Fruit fly (Drosophila melanogaster) whole organism, embryonic: ENCODE results near the gene CG15772.

Experiments used
- Antp ChIP-seq: fragments of 200-800 bp; sonication (Bioruptor generic); optimal IDR thresholded peaks from 3 replicates; lab custom pipeline; 2016; ENCODE audit warnings: missing biosample characterization, missing genetic modification characterization
- Atf-2 ChIP-seq: fragments of 200-800 bp; sonication (Bioruptor generic); optimal IDR thresholded peaks from 2 replicates; lab custom pipeline; 2016; ENCODE audit warnings: missing biosample characterization, missing genetic modification characterization
- Atf6 ChIP-seq: fragments of 200-800 bp; sonication (Bioruptor generic); IDR thresholded peaks from 2 replicates; pipeline ENCODE4 v1.3.6; 2022; ENCODE audit warnings: missing biosample characterization, missing genetic modification characterization
- CG1024 ChIP-seq: fragments of 200-800 bp; sonication (Bioruptor generic); IDR thresholded peaks from 2 replicates; pipeline ENCODE4 v1.3.6; 2022; ENCODE audit warnings: missing biosample characterization, missing genetic modification characterization
- CG10274 ChIP-seq: fragments of 200-800 bp; sonication (Bioruptor generic); optimal IDR thresholded peaks from 3 replicates; lab custom pipeline; 2017; ENCODE audit warnings: missing biosample characterization, mild to moderate bottlenecking, missing genetic modification characterization
- CG10565 ChIP-seq: fragments of 200-800 bp; sonication (Bioruptor generic); optimal IDR thresholded peaks from 3 replicates; lab custom pipeline; 2016; ENCODE audit warnings: missing biosample characterization, mild to moderate bottlenecking, missing genetic modification characterization
- CG10979 ChIP-seq: fragments of 200-800 bp; sonication (Bioruptor generic); optimal IDR thresholded peaks from 2 replicates; lab custom pipeline; 2018; ENCODE audit warnings: missing biosample characterization, mild to moderate bottlenecking, missing genetic modification characterization, moderate library complexity
- CG11398 ChIP-seq: fragments of 200-800 bp; sonication (Bioruptor generic); optimal IDR thresholded peaks from 2 replicates; lab custom pipeline; 2016; ENCODE audit warnings: missing biosample characterization, missing genetic modification characterization
- CG11696 ChIP-seq: fragments of 200-800 bp; sonication (Bioruptor generic); IDR thresholded peaks from 2 replicates; pipeline ENCODE4 v1.3.6; 2022; ENCODE audit warnings: missing biosample characterization, missing genetic modification characterization
- CG12104 ChIP-seq: fragments of 200-800 bp; sonication (Bioruptor generic); optimal IDR thresholded peaks from 3 replicates; lab custom pipeline; 2016; ENCODE audit warnings: missing biosample characterization, missing genetic modification characterization
- CG14667 ChIP-seq: fragments of 200-800 bp; sonication (Bioruptor generic); IDR thresholded peaks from 2 replicates; pipeline ENCODE4 v1.3.6; 2022; ENCODE audit warnings: missing biosample characterization, missing genetic modification characterization
- CG15011 ChIP-seq: fragments of 200-800 bp; sonication (Bioruptor generic); optimal IDR thresholded peaks from 3 replicates; lab custom pipeline; 2018; ENCODE audit warnings: missing biosample characterization, mild to moderate bottlenecking, missing genetic modification characterization
- CG15514 ChIP-seq: fragments of 200-800 bp; sonication (Bioruptor generic); optimal IDR thresholded peaks from 3 replicates; lab custom pipeline; 2017; ENCODE audit warnings: missing biosample characterization, missing genetic modification characterization, mild to moderate bottlenecking, moderate library complexity, missing genetic modification reagents
- CG16815 ChIP-seq: fragments of 200-800 bp; sonication (Bioruptor generic); optimal IDR thresholded peaks from 3 replicates; lab custom pipeline; 2017; ENCODE audit warnings: missing biosample characterization, mild to moderate bottlenecking, missing genetic modification characterization
- CG17359 ChIP-seq: fragments of 200-800 bp; sonication (Bioruptor generic); optimal IDR thresholded peaks from 3 replicates; lab custom pipeline; 2018; ENCODE audit warnings: missing biosample characterization, mild to moderate bottlenecking, missing genetic modification characterization, moderate library complexity
- CG2129 ChIP-seq: fragments of 200-800 bp; sonication (Bioruptor generic); IDR thresholded peaks from 2 replicates; pipeline ENCODE4 v1.3.6; 2022; ENCODE audit warnings: missing biosample characterization, missing genetic modification characterization; ENCODE audit not compliant: partially characterized antibody
- CG3065 ChIP-seq: fragments of 200-800 bp; sonication (Bioruptor generic); optimal IDR thresholded peaks from 2 replicates; lab custom pipeline; 2016; ENCODE audit warnings: missing biosample characterization, missing genetic modification characterization
- CG3726 ChIP-seq: fragments of 200-800 bp; sonication (Bioruptor generic); IDR thresholded peaks from 3 replicates; pipeline ENCODE4, ENCODE4 v1.3.6; 2022; ENCODE audit warnings: missing biosample characterization, missing genetic modification characterization
- CG42726 ChIP-seq: fragments of 200-800 bp; sonication (Bioruptor generic); IDR thresholded peaks from 2 replicates; pipeline ENCODE4 v1.3.6; 2022; ENCODE audit warnings: missing biosample characterization, missing genetic modification characterization; ENCODE audit not compliant: partially characterized antibody
- CG6254 ChIP-seq: fragments of 200-800 bp; sonication (Bioruptor generic); optimal IDR thresholded peaks from 3 replicates; lab custom pipeline; 2017; ENCODE audit warnings: mild to moderate bottlenecking, missing biosample characterization, missing genetic modification reagents, missing genetic modification characterization
- CG7928 ChIP-seq: fragments of 200-800 bp; sonication (Bioruptor generic); optimal IDR thresholded peaks from 2 replicates; lab custom pipeline; 2017; ENCODE audit warnings: missing biosample characterization, mild to moderate bottlenecking, missing genetic modification characterization
- CG8089 ChIP-seq: fragments of 200-800 bp; sonication (Bioruptor generic); optimal IDR thresholded peaks from 3 replicates; lab custom pipeline; 2016; ENCODE audit warnings: missing biosample characterization, missing genetic modification characterization
- CG8478 ChIP-seq: fragments of >200 bp; optimal IDR thresholded peaks from 2 replicates; lab custom pipeline; 2018
- CG9727 ChIP-seq: fragments of 200-800 bp; sonication (Bioruptor generic); optimal IDR thresholded peaks from 3 replicates; lab custom pipeline; 2017; ENCODE audit warnings: missing biosample characterization, mild to moderate bottlenecking, missing genetic modification characterization
- CTCF ChIP-seq: fragments of 200-800 bp; sonication (Bioruptor generic); optimal IDR thresholded peaks from 2 replicates; lab custom pipeline; 2017; ENCODE audit warnings: missing biosample characterization, mild to moderate bottlenecking, missing genetic modification characterization, moderate library complexity
- Elba2 ChIP-seq: fragments of 200-800 bp; sonication (Bioruptor generic); optimal IDR thresholded peaks from 3 replicates; lab custom pipeline; 2016; ENCODE audit warnings: missing biosample characterization, missing genetic modification characterization
- Fer2 ChIP-seq: fragments of 200-800 bp; sonication (Bioruptor generic); optimal IDR thresholded peaks from 2 replicates; lab custom pipeline; 2018; ENCODE audit warnings: missing biosample characterization, mild to moderate bottlenecking, missing genetic modification characterization, moderate library complexity
- H2.0 ChIP-seq: fragments of 200-800 bp; sonication (Bioruptor generic); IDR thresholded peaks from 2 replicates; pipeline ENCODE4 v1.3.6; 2022; ENCODE audit warnings: missing biosample characterization, missing genetic modification characterization
- Hand ChIP-seq: fragments of 200-800 bp; sonication (Bioruptor generic); optimal IDR thresholded peaks from 2 replicates; lab custom pipeline; 2017; ENCODE audit warnings: mild to moderate bottlenecking, missing biosample characterization, missing genetic modification reagents, missing genetic modification characterization
- Hr3 ChIP-seq: fragments of 200-800 bp; sonication (Bioruptor generic); optimal IDR thresholded peaks from 3 replicates; lab custom pipeline; 2016; ENCODE audit warnings: missing biosample characterization, missing genetic modification characterization
- MBD-R2 ChIP-seq: fragments of 200-800 bp; sonication (Bioruptor generic); IDR thresholded peaks from 2 replicates; pipeline ENCODE4 v1.3.6; 2022; ENCODE audit warnings: missing biosample characterization, missing genetic modification characterization
- Nf-YC ChIP-seq: fragments of 200-800 bp; optimal IDR thresholded peaks from 3 replicates; lab custom pipeline; 2019; ENCODE audit warnings: missing biosample characterization, mild to moderate bottlenecking, missing genetic modification characterization, moderate library complexity
- Tbp ChIP-seq: fragments of >200 bp; optimal IDR thresholded peaks from 2 replicates; lab custom pipeline; 2018; ENCODE audit warnings: missing biosample characterization, missing genetic modification characterization
- Vsx1 ChIP-seq: fragments of 200-800 bp; sonication (Bioruptor generic); optimal IDR thresholded peaks from 2 replicates; lab custom pipeline; 2017; ENCODE audit warnings: missing biosample characterization, mild to moderate bottlenecking, missing genetic modification characterization, missing genetic modification reagents
- abd-A ChIP-seq: fragments of 200-800 bp; sonication (Bioruptor generic); optimal IDR thresholded peaks from 3 replicates; lab custom pipeline; 2019; ENCODE audit warnings: missing biosample characterization, mild to moderate bottlenecking, missing genetic modification characterization, moderate library complexity
- ato ChIP-seq: fragments of 200-800 bp; sonication (Bioruptor generic); IDR thresholded peaks from 2 replicates; pipeline ENCODE4 v1.3.6; 2022; ENCODE audit warnings: missing biosample characterization, missing genetic modification characterization; ENCODE audit not compliant: partially characterized antibody
- br ChIP-seq: fragments of >200 bp; optimal IDR thresholded peaks from 2 replicates; lab custom pipeline; 2017
- emc ChIP-seq: fragments of 200-800 bp; sonication (Bioruptor generic); optimal IDR thresholded peaks from 2 replicates; lab custom pipeline; 2016; ENCODE audit warnings: missing biosample characterization, missing genetic modification characterization
- eyg ChIP-seq: fragments of 200-800 bp; sonication (Bioruptor generic); optimal IDR thresholded peaks from 3 replicates; lab custom pipeline; 2016; ENCODE audit warnings: missing biosample characterization, missing genetic modification characterization
- gsb-n ChIP-seq: fragments of 200-800 bp; sonication (Bioruptor generic); optimal IDR thresholded peaks from 3 replicates; lab custom pipeline; 2018; ENCODE audit warnings: missing biosample characterization, mild to moderate bottlenecking, missing genetic modification characterization
- h ChIP-seq: fragments of >200 bp; optimal IDR thresholded peaks from 2 replicates; lab custom pipeline; 2017
- klu ChIP-seq: fragments of 200-800 bp; sonication (Bioruptor generic); IDR thresholded peaks from 2 replicates; pipeline ENCODE4 v1.3.6; 2022; ENCODE audit warnings: missing biosample characterization, missing genetic modification characterization
- nerfin-1 ChIP-seq: fragments of 200-800 bp; sonication (Bioruptor generic); optimal IDR thresholded peaks from 3 replicates; lab custom pipeline; 2019; ENCODE audit warnings: missing biosample characterization, mild to moderate bottlenecking, missing genetic modification characterization, moderate library complexity
- pzg ChIP-seq: fragments of 200-800 bp; sonication (Bioruptor generic); optimal IDR thresholded peaks from 3 replicates; lab custom pipeline; 2018; ENCODE audit warnings: missing biosample characterization, mild to moderate bottlenecking, missing genetic modification characterization, moderate library complexity
- scrt ChIP-seq: fragments of 200-800 bp; sonication (Bioruptor generic); optimal IDR thresholded peaks from 2 replicates; lab custom pipeline; 2018; ENCODE audit warnings: missing biosample characterization, mild to moderate bottlenecking, missing genetic modification characterization, moderate library complexity
- so ChIP-seq: fragments of 200-800 bp; sonication (Bioruptor generic); IDR thresholded peaks from 3 replicates; pipeline ENCODE4 v1.3.6; 2022; ENCODE audit warnings: missing biosample characterization, missing genetic modification characterization
- tap ChIP-seq: fragments of 200-800 bp; optimal IDR thresholded peaks from 3 replicates; lab custom pipeline; 2019; ENCODE audit warnings: missing biosample characterization, mild to moderate bottlenecking, missing genetic modification characterization, moderate library complexity
- trem ChIP-seq: fragments of 200-800 bp; optimal IDR thresholded peaks from 3 replicates; lab custom pipeline; 2019; ENCODE audit warnings: missing biosample characterization, mild to moderate bottlenecking, missing genetic modification characterization, moderate library complexity
- tup ChIP-seq: fragments of 200-800 bp; sonication (Bioruptor generic); optimal IDR thresholded peaks from 2 replicates; lab custom pipeline; 2016; ENCODE audit warnings: missing biosample characterization, mild to moderate bottlenecking, missing genetic modification characterization, moderate library complexity
- wor ChIP-seq: fragments of 200-800 bp; sonication (Bioruptor generic); IDR thresholded peaks from 2 replicates; pipeline ENCODE4 v1.3.6; 2022; ENCODE audit warnings: missing biosample characterization, missing genetic modification characterization
- zfh1 ChIP-seq: fragments of 200-800 bp; sonication (Bioruptor generic); IDR thresholded peaks from 3 replicates; pipeline ENCODE4 v1.3.6; 2022; ENCODE audit warnings: missing biosample characterization, missing genetic modification characterization
- zfh2 ChIP-seq: fragments of 200-800 bp; sonication (Bioruptor generic); optimal IDR thresholded peaks from 2 replicates; lab custom pipeline; 2016; ENCODE audit warnings: missing biosample characterization, missing genetic modification characterization

The CG15772 gene

dm6 chrX:5737676-5738220, 14.3 kb upstream of the CG15772 start, which contains the start of gene Snx27:
Snx27 (minus strand) TSS chrX:5738031.
- TF ChIP-seq nerfin-1 (no peak), CG15011 (GFP tag; lab: Kevin White, UChicago) (no peak), trem (tag; lab: Kevin White, UChicago) (peak; percentile 81), CG2129 (GFP tag; lab: Robert Waterston, UW) (peak; percentile 96), CG8478 (lab: Kevin White, UChicago) (no peak), emc (GFP tag; lab: Kevin White, UChicago) (peak; percentile 4), Fer2 (no peak), MBD-R2 (GFP tag; lab: Robert Waterston, UW) (peak; percentile 47), CG11696 (GFP tag; lab: Robert Waterston, UW) (no peak), CG10274 (no peak), CG12104 (GFP tag; lab: Kevin White, UChicago) (no peak), klu (GFP tag; lab: Robert Waterston, UW) (peak; percentile 11), Elba2 (GFP tag; lab: Kevin White, UChicago) (no peak), CG17359 (tag; lab: Kevin White, UChicago) (peak; percentile 35), CG7928 (GFP tag; lab: Kevin White, UChicago) (peak; percentile 56), gsb-n (tag; lab: Kevin White, UChicago) (peak; percentile 97), Atf6 (GFP tag; lab: Robert Waterston, UW) (0 out of 2 replicates have a peak, but pooled peaks have one; percentile 8), CG14667 (GFP tag; lab: Robert Waterston, UW) (no peak), Atf-2 (peak; percentile 10), tap (no peak), Hand (GFP tag; lab: Kevin White, UChicago) (peak; percentile 36), CG10979 (tag; lab: Kevin White, UChicago) (peak; percentile 5), tup (peak; percentile 25), h (lab: Kevin White, UChicago) (no peak), abd-A (no peak), CG9727 (GFP tag; lab: Kevin White, UChicago) (no peak), CG11398 (GFP tag; lab: Kevin White, UChicago) (no peak), Tbp (GFP tag; lab: Kevin White, UChicago) (no peak), pzg (GFP tag; lab: Kevin White, UChicago) (peak; percentile 99), br (no peak), CG3065 (GFP tag; lab: Kevin White, UChicago) (no peak), ato (peak; percentile 100), CG10565 (GFP tag; lab: Kevin White, UChicago) (no peak), Nf-YC (tag; lab: Kevin White, UChicago) (peak; percentile 8), CG42726 (GFP tag; lab: Robert Waterston, UW) (peak; percentile 100), so (peak; percentile 27; the same call in 1 of the 3 replicates), wor (no peak), zfh2 (peak; percentile 63), H2.0 (peak; percentile 17; the same call in 1 of the 2 replicates), CTCF (GFP tag; lab: Kevin White, UChicago) (peak; percentile 50), Antp (GFP tag; lab: Kevin White, UChicago) (peak; percentile 64), CG1024 (no peak), zfh1 (peak; percentile 53; the same call in 2 of the 3 replicates), CG16815 (no peak), scrt (no peak), CG15514 (GFP tag; lab: Kevin White, UChicago) (peak; percentile 89), CG3726 (GFP tag; lab: Robert Waterston, UW) (no peak), eyg (GFP tag; lab: Kevin White, UChicago) (peak; percentile 30), Vsx1 (peak; percentile 14), CG8089 (GFP tag; lab: Kevin White, UChicago) (no peak), Hr3 (GFP tag; lab: Kevin White, UChicago) (peak; percentile 48), CG6254 (GFP tag; lab: Kevin White, UChicago) (no peak)
